Fruit fly (Drosophila melanogaster) whole organism, embryonic: ENCODE data around the gene Gale.

Experiments used
- CG10274 ChIP-seq: fragments of 200-800 bp; sonication (Bioruptor generic); optimal IDR thresholded peaks from 3 replicates; lab custom pipeline; 2017; ENCODE audit warnings: missing biosample characterization, mild to moderate bottlenecking, missing genetic modification characterization
- CG10462 ChIP-seq: fragments of 200-800 bp; sonication (Bioruptor generic); optimal IDR thresholded peaks from 2 replicates; lab custom pipeline; 2016; ENCODE audit warnings: missing biosample characterization, missing genetic modification characterization
- CG10543 ChIP-seq: fragments of 200-800 bp; sonication (Bioruptor generic); optimal IDR thresholded peaks from 3 replicates; lab custom pipeline; 2017; ENCODE audit warnings: missing biosample characterization, mild to moderate bottlenecking, missing genetic modification characterization, moderate library complexity
- CG11504 ChIP-seq: fragments of 200-800 bp; sonication (Bioruptor generic); optimal IDR thresholded peaks from 3 replicates; lab custom pipeline; 2019; ENCODE audit warnings: missing biosample characterization, mild to moderate bottlenecking, missing genetic modification characterization, moderate library complexity
- CG12104 ChIP-seq: fragments of 200-800 bp; sonication (Bioruptor generic); optimal IDR thresholded peaks from 3 replicates; lab custom pipeline; 2016; ENCODE audit warnings: missing biosample characterization, missing genetic modification characterization
- CG12659 ChIP-seq: fragments of 200-800 bp; sonication (Bioruptor generic); optimal IDR thresholded peaks from 3 replicates; lab custom pipeline; 2017; ENCODE audit warnings: mild to moderate bottlenecking, missing biosample characterization, missing genetic modification reagents, missing genetic modification characterization
- CG1647 ChIP-seq: fragments of 200-800 bp; sonication (Bioruptor generic); optimal IDR thresholded peaks from 3 replicates; lab custom pipeline; 2016; ENCODE audit warnings: missing biosample characterization, missing genetic modification characterization
- CG33213 ChIP-seq: fragments of 200-800 bp; sonication (Bioruptor generic); optimal IDR thresholded peaks from 3 replicates; lab custom pipeline; 2016; ENCODE audit warnings: missing biosample characterization, missing genetic modification characterization
- CG34376 ChIP-seq: fragments of 200-800 bp; sonication (Bioruptor generic); optimal IDR thresholded peaks from 2 replicates; lab custom pipeline; 2018; ENCODE audit warnings: missing biosample characterization, mild to moderate bottlenecking, missing genetic modification characterization
- CG34422 ChIP-seq: fragments of 200-800 bp; sonication (Bioruptor generic); IDR thresholded peaks from 3 replicates; pipeline ENCODE4 v1.3.6; 2022; ENCODE audit warnings: missing biosample characterization, missing genetic modification characterization
- CG3847 ChIP-seq: fragments of 200-800 bp; sonication (Bioruptor generic); IDR thresholded peaks from 2 replicates; pipeline ENCODE4 v1.3.6; 2022; ENCODE audit warnings: missing biosample characterization, missing genetic modification characterization
- CG4424 ChIP-seq: fragments of 200-800 bp; sonication (Bioruptor generic); optimal IDR thresholded peaks from 3 replicates; lab custom pipeline; 2016; ENCODE audit warnings: missing biosample characterization, missing genetic modification characterization
- CG6254 ChIP-seq: fragments of 200-800 bp; sonication (Bioruptor generic); optimal IDR thresholded peaks from 3 replicates; lab custom pipeline; 2017; ENCODE audit warnings: mild to moderate bottlenecking, missing biosample characterization, missing genetic modification reagents, missing genetic modification characterization
- CG6791 ChIP-seq: fragments of 200-800 bp; sonication (Bioruptor generic); IDR thresholded peaks from 3 replicates; pipeline ENCODE4 v1.3.6; 2022; ENCODE audit warnings: missing biosample characterization, missing genetic modification characterization; ENCODE audit not compliant: partially characterized antibody
- CG7357 ChIP-seq: fragments of 200-800 bp; sonication (Bioruptor generic); IDR thresholded peaks from 3 replicates; pipeline ENCODE4 v1.3.6; 2022; ENCODE audit warnings: missing biosample characterization, missing genetic modification characterization
- CG9727 ChIP-seq: fragments of 200-800 bp; sonication (Bioruptor generic); optimal IDR thresholded peaks from 3 replicates; lab custom pipeline; 2017; ENCODE audit warnings: missing biosample characterization, mild to moderate bottlenecking, missing genetic modification characterization
- Chrac-16 ChIP-seq: fragments of 200-800 bp; sonication (Bioruptor generic); optimal IDR thresholded peaks from 3 replicates; lab custom pipeline; 2016; ENCODE audit warnings: missing biosample characterization, missing genetic modification characterization
- Dad ChIP-seq: fragments of 200-800 bp; sonication (Bioruptor generic); optimal IDR thresholded peaks from 3 replicates; lab custom pipeline; 2016; ENCODE audit warnings: missing biosample characterization, missing genetic modification characterization
- Dll ChIP-seq: fragments of 200-800 bp; sonication (Bioruptor generic); IDR thresholded peaks from 4 replicates; pipeline ENCODE4 v1.3.6; 2022; ENCODE audit warnings: missing biosample characterization, missing genetic modification characterization; ENCODE audit not compliant: partially characterized antibody
- Gug ChIP-seq: fragments of 200-800 bp; sonication (Bioruptor generic); IDR thresholded peaks from 4 replicates; pipeline ENCODE4 v1.3.6; 2022; ENCODE audit warnings: missing biosample characterization, missing genetic modification characterization
- HLH4C ChIP-seq: fragments of 200-800 bp; sonication (Bioruptor generic); IDR thresholded peaks from 3 replicates; pipeline ENCODE4 v1.3.6; 2022; ENCODE audit warnings: missing biosample characterization, missing genetic modification characterization; ENCODE audit not compliant: partially characterized antibody
- Hmr ChIP-seq: fragments of 200-800 bp; sonication (Bioruptor generic); optimal IDR thresholded peaks from 3 replicates; lab custom pipeline; 2017; ENCODE audit warnings: mild to moderate bottlenecking, missing biosample characterization, missing genetic modification reagents, missing genetic modification characterization
- Hr39 ChIP-seq: fragments of >200 bp; optimal IDR thresholded peaks from 2 replicates; lab custom pipeline; 2017
- Lhr ChIP-seq: fragments of 200-800 bp; sonication (Bioruptor generic); optimal IDR thresholded peaks from 3 replicates; lab custom pipeline; 2017; ENCODE audit warnings: mild to moderate bottlenecking, missing biosample characterization, missing genetic modification reagents, missing genetic modification characterization
- MBD-R2 ChIP-seq: fragments of 200-800 bp; sonication (Bioruptor generic); IDR thresholded peaks from 2 replicates; pipeline ENCODE4 v1.3.6; 2022; ENCODE audit warnings: missing biosample characterization, missing genetic modification characterization
- Myb ChIP-seq: fragments of 200-800 bp; sonication (Bioruptor generic); optimal IDR thresholded peaks from 2 replicates; lab custom pipeline; 2016; ENCODE audit warnings: missing biosample characterization, missing genetic modification characterization
- PHDP ChIP-seq: fragments of 200-800 bp; sonication (Bioruptor generic); optimal IDR thresholded peaks from 3 replicates; lab custom pipeline; 2018; ENCODE audit warnings: missing biosample characterization, mild to moderate bottlenecking, missing genetic modification characterization, moderate library complexity
- Pdp1 ChIP-seq, 2 experiments: fragments of 200-800 bp; sonication (Bioruptor generic); optimal IDR thresholded peaks; 3 replicates each; lab custom pipeline; 2016; ENCODE audit warnings: missing biosample characterization in 2 of 2, missing genetic modification characterization in 2 of 2, mild to moderate bottlenecking in 1 of 2, moderate library complexity in 1 of 2
- Ptx1 ChIP-seq: fragments of 200-800 bp; sonication (Bioruptor generic); IDR thresholded peaks from 2 replicates; pipeline ENCODE4 v1.3.6; 2022; ENCODE audit warnings: missing biosample characterization, missing genetic modification characterization
- Rx ChIP-seq: fragments of 200-800 bp; sonication (Bioruptor generic); IDR thresholded peaks from 2 replicates; pipeline ENCODE4 v1.3.6; 2022; ENCODE audit warnings: missing biosample characterization, missing genetic modification characterization
- Ssrp ChIP-seq: fragments of 200-800 bp; sonication (Bioruptor generic); optimal IDR thresholded peaks from 2 replicates; lab custom pipeline; 2018; ENCODE audit warnings: missing biosample characterization, mild to moderate bottlenecking, missing genetic modification characterization, moderate library complexity
- al ChIP-seq: fragments of 200-800 bp; sonication (Bioruptor generic); IDR thresholded peaks from 2 replicates; pipeline ENCODE4 v1.3.6; 2022; ENCODE audit warnings: missing biosample characterization, missing genetic modification characterization
- cas ChIP-seq: fragments of 200-800 bp; sonication (Bioruptor generic); IDR thresholded peaks from 2 replicates; pipeline ENCODE4 v1.3.6; 2022; ENCODE audit warnings: missing biosample characterization, missing genetic modification characterization
- caup ChIP-seq: fragments of 200-800 bp; sonication (Bioruptor generic); optimal IDR thresholded peaks from 3 replicates; lab custom pipeline; 2017; ENCODE audit warnings: missing biosample characterization, mild to moderate bottlenecking, missing genetic modification characterization, moderate library complexity; ENCODE audit not compliant: severe bottlenecking
- dmrt11E ChIP-seq: fragments of 200-800 bp; sonication (Bioruptor generic); optimal IDR thresholded peaks from 3 replicates; lab custom pipeline; 2018; ENCODE audit warnings: missing biosample characterization, mild to moderate bottlenecking, missing genetic modification characterization, moderate library complexity
- exex ChIP-seq: fragments of 200-800 bp; sonication (Bioruptor generic); optimal IDR thresholded peaks from 4 replicates; lab custom pipeline; 2018; ENCODE audit warnings: missing biosample characterization, mild to moderate bottlenecking, missing genetic modification characterization, moderate library complexity
- gem ChIP-seq: fragments of 200-800 bp; sonication (Bioruptor generic); optimal IDR thresholded peaks from 2 replicates; lab custom pipeline; 2019; ENCODE audit warnings: missing biosample characterization, mild to moderate bottlenecking, missing genetic modification characterization, moderate library complexity
- hb ChIP-seq: fragments of 200-800 bp; sonication (Bioruptor generic); IDR thresholded peaks from 3 replicates; pipeline ENCODE4 v1.3.6; 2022; ENCODE audit warnings: missing biosample characterization, missing genetic modification characterization; ENCODE audit not compliant: partially characterized antibody
- hbn ChIP-seq: fragments of 200-800 bp; sonication (Bioruptor generic); IDR thresholded peaks from 2 replicates; pipeline ENCODE4 v1.3.6; 2022; ENCODE audit warnings: missing biosample characterization, missing genetic modification characterization; ENCODE audit not compliant: partially characterized antibody
- pan ChIP-seq, 4 experiments: fragments of >200 bp in 3 of 4; fragments of 200-800 bp in 1 of 4; sonication (Bioruptor generic) in 1 of 4; optimal IDR thresholded peaks in 3 of 4; IDR thresholded peaks in 1 of 4; 2 replicates each; pipeline versions ENCODE4 v1.3.6 to Lab custom; 2017 to 2022; ENCODE audit warnings: missing biosample characterization in 2 of 4, missing genetic modification characterization in 2 of 4, mixed read lengths in 1 of 4
- prd ChIP-seq, 3 experiments: fragments of >200 bp in 2 of 3; fragments of 200-800 bp in 1 of 3; sonication (Bioruptor generic) in 1 of 3; optimal IDR thresholded peaks in 2 of 3; IDR thresholded peaks in 1 of 3; 2 replicates in 2 of 3; 3 replicates in 1 of 3; pipeline versions ENCODE4 v1.3.6 to Lab custom; 2017 to 2022; ENCODE audit warnings: missing biosample characterization in 1 of 3, missing genetic modification characterization in 1 of 3
- so ChIP-seq: fragments of 200-800 bp; sonication (Bioruptor generic); IDR thresholded peaks from 3 replicates; pipeline ENCODE4 v1.3.6; 2022; ENCODE audit warnings: missing biosample characterization, missing genetic modification characterization
- sob ChIP-seq: fragments of 200-800 bp; sonication (Bioruptor generic); IDR thresholded peaks from 2 replicates; pipeline ENCODE4 v1.3.6; 2022; ENCODE audit warnings: missing biosample characterization, missing genetic modification characterization
- unc-4 ChIP-seq: fragments of 200-800 bp; sonication (Bioruptor generic); IDR thresholded peaks from 2 replicates; pipeline ENCODE4 v1.3.6; 2022; ENCODE audit warnings: missing biosample characterization, missing genetic modification characterization; ENCODE audit not compliant: partially characterized antibody
- unpg ChIP-seq: fragments of 200-800 bp; sonication (Bioruptor generic); optimal IDR thresholded peaks from 3 replicates; lab custom pipeline; 2018; ENCODE audit warnings: missing biosample characterization, mild to moderate bottlenecking, missing genetic modification characterization, moderate library complexity
- zfh1 ChIP-seq: fragments of 200-800 bp; sonication (Bioruptor generic); IDR thresholded peaks from 3 replicates; pipeline ENCODE4 v1.3.6; 2022; ENCODE audit warnings: missing biosample characterization, missing genetic modification characterization

The Gale gene

dm6 chr3L:648155-649024, at the start of gene Gale:
Gene Gale (plus strand): TSS chr3L:648555.
- 0 out of 3 replicates have a peak, but pooled peaks have one; percentile 26 for TF ChIP-seq zfh1 (GFP tag; lab: Robert Waterston, UW)
- TF ChIP-seq Gug (GFP tag; lab: Robert Waterston, UW), result 0 out of 4 replicates have a peak, but pooled peaks have one; percentile 4
- no peak for TF ChIP-seq CG7357
- TF ChIP-seq exex (tag; lab: Kevin White, UChicago), result peak; percentile 32
- peak; percentile 40; the same call in 1 of the 3 replicates for TF ChIP-seq CG34422
- peak; percentile 24; the same call in 1 of the 3 replicates for TF ChIP-seq hb (GFP tag; lab: Robert Waterston, UW)
- TF ChIP-seq Chrac-16 (GFP tag; lab: Kevin White, UChicago), result no peak
- TF ChIP-seq CG3847 (GFP tag; lab: Robert Waterston, UW), result peak; percentile 92
- TF ChIP-seq Hmr (GFP tag; lab: Kevin White, UChicago), result peak; percentile 25
- peak; percentile 67 for TF ChIP-seq CG6791 (GFP tag; lab: Robert Waterston, UW)
- TF ChIP-seq so, result peak; percentile 46; the same call in 1 of the 3 replicates
- TF ChIP-seq Ptx1 (GFP tag; lab: Robert Waterston, UW), result 0 out of 2 replicates have a peak, but pooled peaks have one; percentile 39
- no peak for TF ChIP-seq CG33213 (GFP tag; lab: Kevin White, UChicago)
- peak; percentile 30 for TF ChIP-seq Dad (GFP tag; lab: Kevin White, UChicago)
- TF ChIP-seq Hr39 (lab: Kevin White, UChicago), result no peak
- peak; percentile 2 for TF ChIP-seq CG11504 (tag; lab: Kevin White, UChicago)
- TF ChIP-seq gem (tag; lab: Kevin White, UChicago), result no peak
- peak; percentile 40 for TF ChIP-seq CG4424 (GFP tag; lab: Kevin White, UChicago)
- TF ChIP-seq cas (GFP tag; lab: Robert Waterston, UW), result 0 out of 2 replicates have a peak, but pooled peaks have one; percentile 7
- peak; percentile 10; the same call in 1 of the 2 replicates for TF ChIP-seq al (GFP tag; lab: Robert Waterston, UW)
- peak; percentile 50 for TF ChIP-seq Lhr (GFP tag; lab: Kevin White, UChicago)
- peak; percentile 79 for TF ChIP-seq HLH4C (GFP tag; lab: Robert Waterston, UW)
- no peak for TF ChIP-seq CG10274 (GFP tag; lab: Kevin White, UChicago)
- TF ChIP-seq Rx (GFP tag; lab: Robert Waterston, UW), result no peak
- TF ChIP-seq prd (optimal IDR thresholded peaks at IDR 0.05; lab: Kevin White, UChicago), result no peak
- peak; percentile 23; the same call in 1 of the 3 replicates for TF ChIP-seq prd (GFP tag; IDR thresholded peaks at IDR 0.05; lab: Robert Waterston, UW)
- TF ChIP-seq caup (GFP tag; lab: Kevin White, UChicago), result peak; percentile 5
- no peak for TF ChIP-seq CG6254 (GFP tag; lab: Kevin White, UChicago)
- TF ChIP-seq unpg (GFP tag; lab: Kevin White, UChicago), result no peak
- TF ChIP-seq MBD-R2 (GFP tag; lab: Robert Waterston, UW), result peak; percentile 61
- TF ChIP-seq CG12659, result peak; percentile 26
- TF ChIP-seq CG10543 (GFP tag; lab: Kevin White, UChicago), result peak; percentile 63
- TF ChIP-seq Ssrp (tag; lab: Kevin White, UChicago), result no peak
- no peak for TF ChIP-seq CG10462 (GFP tag; lab: Kevin White, UChicago)
- peak; percentile 27; the same call in 1 of the 2 replicates for TF ChIP-seq sob (GFP tag; lab: Robert Waterston, UW)
- no peak for TF ChIP-seq pan (optimal IDR thresholded peaks at IDR 0.05; lab: Kevin White, UChicago)
- TF ChIP-seq pan (GFP tag; optimal IDR thresholded peaks at IDR 0.05 in 1 of 2, IDR thresholded peaks at IDR 0.05 in 1 of 2), result no peak
- TF ChIP-seq dmrt11E (tag; lab: Kevin White, UChicago), result no peak
- peak; percentile 59 for TF ChIP-seq Myb (GFP tag; lab: Kevin White, UChicago)
- peak; percentile 72 for TF ChIP-seq CG34376 (GFP tag; lab: Kevin White, UChicago)
- peak; percentile 8 for TF ChIP-seq CG1647
- TF ChIP-seq unc-4 (GFP tag; lab: Robert Waterston, UW), result peak; percentile 66
- peak; percentile 49 for TF ChIP-seq CG12104 (GFP tag; lab: Kevin White, UChicago)
- peak; percentile 74; the same call in 3 of the 4 replicates for TF ChIP-seq Dll (GFP tag; lab: Robert Waterston, UW)
- TF ChIP-seq Pdp1 (GFP tag; optimal IDR thresholded peaks at IDR 0.05; lab: Kevin White, UChicago), result peak in 1 of 2 experiments; percentile 41
- peak; percentile 60; the same call in 1 of the 2 replicates for TF ChIP-seq hbn (GFP tag; lab: Robert Waterston, UW)
- TF ChIP-seq PHDP (tag; lab: Kevin White, UChicago), result no peak
- peak; percentile 65 for TF ChIP-seq CG9727 (GFP tag; lab: Kevin White, UChicago)
